Worm (Caenorhabditis elegans) whole organism, L4 larva: Measurements from ENCODE around the gene sri-31.
"Not testable (repeated sequence)": the region's sequence is repeated elsewhere in the genome, so short reads cannot be mapped to it uniquely, and the experiment has no call there.

Experiments used
- D1046.2 ChIP-seq: fragments of 200-800 bp; sonication (Bioruptor generic); IDR thresholded peaks from 2 replicates; pipeline ENCODE4 v1.3.6; 2022; ENCODE audit warnings: missing genetic modification characterization, missing compliant biosample characterization
- F26F4.8 ChIP-seq: fragments of 200-800 bp; sonication (Bioruptor generic); conservative IDR thresholded peaks from 2 replicates; pipeline ENCODE4 v1.3.6; 2022; ENCODE audit warnings: missing genetic modification characterization, missing compliant biosample characterization
- F49E8.2 ChIP-seq: sonication (generic microtip); optimal IDR thresholded peaks from 2 replicates; lab custom pipeline; 2016; ENCODE audit warnings: missing compliant biosample characterization, mild to moderate bottlenecking, missing genetic modification characterization, borderline replicate concordance
- T26A8.4 ChIP-seq: fragments of 200-800 bp; sonication (Bioruptor generic); IDR thresholded peaks from 2 replicates; pipeline ENCODE4 v1.3.6; 2022; ENCODE audit warnings: missing genetic modification characterization, missing compliant biosample characterization
- ZK337.2 ChIP-seq: fragments of 200-800 bp; sonication (Bioruptor generic); IDR thresholded peaks from 2 replicates; pipeline ENCODE4 v1.3.6; 2022; ENCODE audit warnings: missing genetic modification reagents, missing genetic modification characterization, missing compliant biosample characterization
- aha-1 ChIP-seq: fragments of 150-350 bp; peaks from one replicate; lab custom pipeline; 2014; ENCODE audit warnings: missing biosample characterization, missing genetic modification characterization
- aly-2 ChIP-seq: sonication (generic microtip); optimal IDR thresholded peaks from 2 replicates; lab custom pipeline; 2018; ENCODE audit warnings: missing biosample characterization, missing genetic modification characterization
- ama-1 ChIP-seq: fragments of 150-350 bp; optimal IDR thresholded peaks from 2 replicates; lab custom pipeline; 2014; ENCODE audit warnings: inconsistent platforms, mixed read lengths
- attf-4 ChIP-seq: sonication (generic microtip); optimal IDR thresholded peaks from 3 replicates; lab custom pipeline; 2017; ENCODE audit warnings: missing biosample characterization, missing genetic modification characterization
- ceh-20 ChIP-seq: fragments of 200-800 bp; sonication (Bioruptor generic); IDR thresholded peaks from 2 replicates; pipeline ENCODE4 v1.3.6; 2022; ENCODE audit warnings: missing genetic modification reagents, missing genetic modification characterization, missing compliant biosample characterization
- ceh-28 ChIP-seq: fragments of 150-350 bp; optimal IDR thresholded peaks from 2 replicates; lab custom pipeline; 2014; ENCODE audit warnings: missing biosample characterization, missing genetic modification reagents, missing genetic modification characterization
- ceh-62 ChIP-seq: sonication (generic microtip); optimal IDR thresholded peaks from 2 replicates; lab custom pipeline; 2017; ENCODE audit warnings: missing biosample characterization, missing genetic modification characterization
- daf-8 ChIP-seq: fragments of 200-800 bp; sonication (Bioruptor generic); IDR thresholded peaks from 2 replicates; pipeline ENCODE4 v1.3.6; 2022; ENCODE audit warnings: missing genetic modification characterization, missing compliant biosample characterization
- dmd-8 ChIP-seq: fragments of 200-800 bp; sonication (Bioruptor generic); IDR thresholded peaks from 2 replicates; pipeline ENCODE4 v1.3.6; 2022; ENCODE audit warnings: missing genetic modification characterization, missing compliant biosample characterization
- duxl-1 ChIP-seq: sonication (generic microtip); optimal IDR thresholded peaks from 2 replicates; lab custom pipeline; 2016; ENCODE audit warnings: mild to moderate bottlenecking, missing genetic modification characterization, moderate library complexity, missing compliant biosample characterization; ENCODE audit not compliant: poor library complexity
- gei-8 ChIP-seq: fragments of 200-800 bp; sonication (Bioruptor generic); optimal IDR thresholded peaks from 2 replicates; lab custom pipeline; 2018; ENCODE audit warnings: mild to moderate bottlenecking, missing genetic modification characterization, missing compliant biosample characterization
- hif-1 ChIP-seq, 2 experiments: sonication (generic microtip); optimal IDR thresholded peaks; 2 replicates each; lab custom pipeline; 2016 to 2017; ENCODE audit warnings: missing compliant biosample characterization in 2 of 2, missing genetic modification characterization in 2 of 2, missing genetic modification reagents in 2 of 2, missing genotype in 2 of 2, mild to moderate bottlenecking in 1 of 2
- jun-1 ChIP-seq: fragments of 150-350 bp; optimal IDR thresholded peaks from 2 replicates; lab custom pipeline; 2014; ENCODE audit warnings: missing biosample characterization, missing genetic modification reagents, missing genetic modification characterization
- lin-1 ChIP-seq: fragments of 200-800 bp; sonication (Bioruptor generic); IDR thresholded peaks from 2 replicates; pipeline ENCODE4 v1.3.6; 2022; ENCODE audit warnings: missing genetic modification reagents, missing genetic modification characterization, missing compliant biosample characterization
- lin-13 ChIP-seq: fragments of 150-350 bp; optimal IDR thresholded peaks from 2 replicates; lab custom pipeline; 2014; ENCODE audit warnings: missing biosample characterization, missing genetic modification reagents, missing genetic modification characterization
- lin-38 ChIP-seq: fragments of 200-800 bp; sonication (Bioruptor generic); IDR thresholded peaks from 2 replicates; pipeline ENCODE4 v1.3.6; 2022; ENCODE audit warnings: missing genetic modification reagents, missing genetic modification characterization, missing compliant biosample characterization
- madf-9 ChIP-seq: fragments of 200-800 bp; sonication (Bioruptor generic); conservative IDR thresholded peaks from 2 replicates; pipeline ENCODE4 v1.3.6; 2022; ENCODE audit warnings: missing genetic modification reagents, missing genetic modification characterization, missing compliant biosample characterization
- mdl-1 ChIP-seq, 2 experiments: fragments of 150-350 bp in 1 of 2; sonication (generic microtip) in 1 of 2; optimal IDR thresholded peaks; 2 replicates each; lab custom pipeline; 2014 to 2017; ENCODE audit warnings: missing biosample characterization in 2 of 2, missing genetic modification characterization in 2 of 2
- mep-1 ChIP-seq: fragments of 150-350 bp; sonication (generic microtip); optimal IDR thresholded peaks from 3 replicates; lab custom pipeline; 2014; ENCODE audit warnings: missing biosample characterization, missing genetic modification characterization
- mes-2 ChIP-seq: sonication (generic microtip); optimal IDR thresholded peaks from 2 replicates; lab custom pipeline; 2016; ENCODE audit warnings: missing genotype, mild to moderate bottlenecking, missing genetic modification characterization, missing compliant biosample characterization; ENCODE audit not compliant: poor library complexity, severe bottlenecking
- mxl-3 ChIP-seq: fragments of 200-800 bp; sonication (Bioruptor generic); optimal IDR thresholded peaks from 2 replicates; lab custom pipeline; 2018; ENCODE audit warnings: mild to moderate bottlenecking, missing genetic modification characterization, missing compliant biosample characterization
- nhr-102 ChIP-seq: sonication (generic microtip); optimal IDR thresholded peaks from 2 replicates; lab custom pipeline; 2016; ENCODE audit warnings: mild to moderate bottlenecking, missing genetic modification characterization, moderate library complexity, missing compliant biosample characterization
- nhr-111 ChIP-seq: fragments of 200-800 bp; sonication (Bioruptor generic); optimal IDR thresholded peaks from 2 replicates; lab custom pipeline; 2018; ENCODE audit warnings: mild to moderate bottlenecking, missing genetic modification characterization, missing compliant biosample characterization
- nhr-25 ChIP-seq: sonication (generic microtip); optimal IDR thresholded peaks from 2 replicates; lab custom pipeline; 2017; ENCODE audit warnings: missing genetic modification characterization, mild to moderate bottlenecking, missing compliant biosample characterization, antibody characterized with exemption, moderate library complexity, borderline replicate concordance; ENCODE audit not compliant: insufficient read depth
- nhr-42 ChIP-seq: fragments of 200-800 bp; sonication (Bioruptor generic); IDR thresholded peaks from 2 replicates; pipeline ENCODE4 v1.3.6; 2022; ENCODE audit warnings: missing genetic modification characterization, missing compliant biosample characterization
- nhr-48 ChIP-seq: sonication (generic microtip); optimal IDR thresholded peaks from 2 replicates; lab custom pipeline; 2016; ENCODE audit warnings: mild to moderate bottlenecking, missing genetic modification characterization, missing compliant biosample characterization
- pha-4 ChIP-seq, 2 experiments: fragments of 150-350 bp in 1 of 2; fragments of 200-800 bp in 1 of 2; sonication (Bioruptor generic) in 1 of 2; IDR thresholded peaks in 1 of 2; optimal IDR thresholded peaks in 1 of 2; 2 replicates each; pipeline versions ENCODE4 v1.3.6 to Lab custom; 2014 to 2022; ENCODE audit warnings: missing genetic modification characterization in 2 of 2, missing genetic modification reagents in 2 of 2, missing biosample characterization in 1 of 2, missing compliant biosample characterization in 1 of 2
- saeg-2 ChIP-seq: fragments of 200-800 bp; sonication (Bioruptor generic); IDR thresholded peaks from 2 replicates; pipeline ENCODE4 v1.3.6; 2022; ENCODE audit warnings: missing genetic modification reagents, missing genetic modification characterization, missing compliant biosample characterization
- set-16 ChIP-seq: fragments of 200-800 bp; sonication (Bioruptor generic); IDR thresholded peaks from 2 replicates; pipeline ENCODE4 v1.3.6; 2022; ENCODE audit warnings: missing genetic modification reagents, missing genetic modification characterization, missing compliant biosample characterization
- tag-97 ChIP-seq: fragments of 200-800 bp; sonication (Bioruptor generic); IDR thresholded peaks from 2 replicates; pipeline ENCODE4 v1.3.6; 2022; ENCODE audit warnings: missing genetic modification characterization, missing compliant biosample characterization
- tra-1 ChIP-seq: fragments of 200-800 bp; sonication (Bioruptor generic); IDR thresholded peaks from 2 replicates; pipeline ENCODE4 v1.3.6; 2022; ENCODE audit warnings: missing genetic modification reagents, missing genetic modification characterization, missing compliant biosample characterization
- unc-130 ChIP-seq: sonication (generic microtip); optimal IDR thresholded peaks from 2 replicates; lab custom pipeline; 2016; ENCODE audit warnings: missing genetic modification reagents, missing genetic modification characterization, missing compliant biosample characterization
- unc-62 ChIP-seq, 3 experiments: fragments of 150-350 bp in 1 of 3; sonication (generic microtip); optimal IDR thresholded peaks in 2 of 3; peaks in 1 of 3; 1 replicate in 1 of 3; 2 replicates in 2 of 3; lab custom pipeline; 2014 to 2017; ENCODE audit warnings: missing biosample characterization in 3 of 3, missing genetic modification characterization in 3 of 3, missing genetic modification reagents in 3 of 3, missing genotype in 1 of 3
- vab-7 ChIP-seq: fragments of 200-800 bp; sonication (Bioruptor generic); IDR thresholded peaks from 2 replicates; pipeline ENCODE4 v1.3.6; 2022; ENCODE audit warnings: missing genetic modification reagents, missing genetic modification characterization, missing compliant biosample characterization
- ztf-11 ChIP-seq: fragments of 150-350 bp; optimal IDR thresholded peaks from 2 replicates; lab custom pipeline; 2014; ENCODE audit warnings: missing biosample characterization, missing genetic modification characterization

sri-31 gene

DNA sequence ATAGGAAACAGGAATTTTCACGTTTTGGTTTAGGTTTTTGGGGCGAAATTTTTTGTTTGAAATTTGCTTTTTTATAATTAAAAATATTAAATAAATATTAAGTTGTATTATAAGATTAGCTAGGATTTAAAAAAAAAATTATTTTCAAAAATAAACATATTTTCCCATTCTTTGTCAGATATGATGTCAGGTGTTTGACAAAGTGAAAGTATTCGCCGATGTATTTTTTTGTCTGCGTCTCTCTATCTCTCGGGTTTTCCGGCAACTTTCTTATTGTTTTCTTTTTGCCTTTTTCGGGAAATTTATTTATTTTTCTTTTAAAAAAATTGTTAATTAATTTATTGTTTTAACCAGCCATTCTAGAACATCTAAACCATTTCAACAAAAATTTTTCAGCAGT, 20.4 kb upstream of the sri-31 start:
- TF ChIP-seq madf-9 (GFP tag; lab: Robert Waterston, UW) (no peak), nhr-25 (tag; lab: Kevin White, UChicago) (no peak), lin-13 (GFP tag; lab: Kevin White, UChicago) (no peak), nhr-102 (tag; lab: Kevin White, UChicago) (no peak), ztf-11 (tag; lab: Kevin White, UChicago) (no peak)

DNA sequence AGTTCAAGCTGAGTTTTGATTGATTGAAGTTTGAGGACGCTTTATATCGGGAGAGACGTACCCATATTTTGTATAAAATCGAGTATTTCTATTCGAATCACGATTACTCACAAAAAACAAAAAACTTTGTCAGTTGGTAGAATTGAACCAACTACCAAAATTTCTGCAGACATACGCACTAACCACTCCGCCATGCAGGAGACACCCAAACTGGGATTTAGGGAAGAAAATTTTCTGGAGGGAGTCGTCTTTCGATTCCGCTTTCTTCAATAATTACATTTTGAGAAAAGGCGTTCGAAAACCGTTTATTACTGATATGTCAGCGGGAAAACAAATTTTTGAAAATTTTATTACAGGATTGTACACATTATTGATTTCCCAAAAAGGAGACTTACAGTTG, 19.5 kb upstream of the sri-31 start:
- TF ChIP-seq F26F4.8 (GFP tag; lab: Robert Waterston, UW) (0 out of 2 replicates have a peak, but pooled peaks have one; percentile 17), dmd-8 (GFP tag; lab: Robert Waterston, UW) (0 out of 2 replicates have a peak, but pooled peaks have one; percentile 59), vab-7 (GFP tag; lab: Robert Waterston, UW) (0 out of 2 replicates have a peak, but pooled peaks have one; percentile 10), pha-4 (GFP tag; IDR thresholded peaks at IDR 0.05; lab: Robert Waterston, UW) (peak; percentile 45; the same call in 1 of the 2 replicates), tra-1 (GFP tag; lab: Robert Waterston, UW) (0 out of 2 replicates have a peak, but pooled peaks have one; percentile 33), lin-38 (peak; percentile 47)
- TF ChIP-seq pha-4 (tag; optimal IDR thresholded peaks at IDR 0.05; lab: Kevin White, UChicago), result not testable (repeated sequence)

DNA sequence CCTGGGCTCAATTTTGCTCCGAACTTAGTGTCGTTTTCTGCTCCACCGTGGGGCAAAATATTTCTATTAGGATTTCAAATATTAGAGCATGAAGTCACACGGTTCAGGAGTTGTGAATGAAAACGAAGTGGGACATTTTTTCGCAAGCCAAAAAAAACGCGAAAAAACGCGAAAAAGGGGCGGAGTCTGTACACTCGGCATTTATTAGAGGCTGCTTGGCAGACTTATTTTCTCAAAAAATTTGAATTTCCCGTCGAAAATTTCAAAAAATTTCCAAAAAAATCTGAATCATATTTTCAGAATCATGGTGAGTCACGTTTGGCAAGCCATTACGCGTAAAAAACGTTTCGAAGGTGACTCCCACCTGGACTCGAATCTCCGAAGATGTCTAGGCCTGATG, 18.3 kb upstream of the sri-31 start, which contains the start of gene B0454.6:
Gene B0454.6, plus strand, starts transcription at position 301 of the 400 bp plus-strand sequence.
- TF ChIP-seq ceh-20 (GFP tag; lab: Robert Waterston, UW); duxl-1 (tag; lab: Kevin White, UChicago); lin-1 (GFP tag; lab: Robert Waterston, UW): not testable (repeated sequence)

DNA sequence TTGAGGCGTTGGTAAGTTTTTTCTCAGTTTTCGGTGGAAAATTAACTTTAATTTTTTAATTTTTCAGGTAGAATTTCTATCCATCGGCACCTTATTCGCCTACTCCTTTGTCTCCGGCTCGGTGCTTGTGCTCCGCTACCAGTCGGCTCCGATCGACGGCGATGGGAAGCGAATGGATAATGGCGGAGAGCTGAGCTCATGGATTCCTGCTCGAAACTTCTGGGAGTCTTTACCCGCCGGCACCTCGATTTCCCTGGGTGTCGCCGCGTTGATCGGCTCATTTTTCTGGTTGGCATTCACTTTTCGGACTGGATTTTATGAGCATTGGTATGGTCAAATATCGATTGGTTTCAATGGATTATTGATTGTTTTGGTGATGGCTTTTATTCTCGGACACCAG, 15.9 kb upstream of the sri-31 start:
- TF ChIP-seq set-16 (GFP tag; lab: Robert Waterston, UW) (peak; percentile 75), F49E8.2 (tag; lab: Kevin White, UChicago) (no peak), ceh-28 (peak; percentile 55)

DNA sequence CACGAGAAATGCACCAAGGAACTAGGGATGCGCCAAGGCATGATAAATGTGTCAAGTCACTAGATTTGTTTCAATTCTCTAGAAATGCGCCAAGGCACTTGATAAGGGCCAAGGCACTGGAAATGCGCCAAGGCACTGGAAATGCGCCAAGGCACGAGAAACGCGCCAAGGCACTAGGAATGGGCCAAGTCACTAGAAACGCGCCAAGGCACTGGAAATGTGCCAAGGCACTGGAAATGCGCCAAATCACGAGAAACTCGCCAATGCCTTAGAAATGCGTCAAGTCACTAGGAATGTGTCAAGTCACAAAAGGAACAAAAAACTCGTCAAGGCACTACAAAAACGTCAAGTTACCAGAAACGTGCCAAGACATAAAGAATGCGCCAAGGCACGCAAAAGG, 14.5 kb upstream of the sri-31 start:
- TF ChIP-seq mes-2 (no peak), saeg-2 (no peak), duxl-1 (tag; lab: Kevin White, UChicago) (no peak), tra-1 (GFP tag; lab: Robert Waterston, UW) (0 out of 2 replicates have a peak, but pooled peaks have one; percentile 16), mdl-1 (tag; optimal IDR thresholded peaks at IDR 0.05; lab: Kevin White, UChicago) (no peak), nhr-42 (GFP tag; lab: Robert Waterston, UW) (no peak), D1046.2 (GFP tag; lab: Robert Waterston, UW) (no peak), aly-2 (tag; lab: Kevin White, UChicago) (no peak), unc-62 (GFP tag; optimal IDR thresholded peaks at IDR 0.05 in 1 of 2; lab: Kevin White, UChicago) (no peak), unc-62 (tag; optimal IDR thresholded peaks at IDR 0.05; lab: Kevin White, UChicago) (no peak), jun-1 (tag; lab: Kevin White, UChicago) (no peak), unc-130 (GFP tag; lab: Kevin White, UChicago) (no peak), nhr-48 (tag; lab: Kevin White, UChicago) (no peak), T26A8.4 (GFP tag; lab: Robert Waterston, UW) (no peak), ceh-28 (no peak), ZK337.2 (0 out of 2 replicates have a peak, but pooled peaks have one; percentile 10), aha-1 (peak; percentile 81), mep-1 (tag; lab: Kevin White, UChicago) (no peak), hif-1 (tag; optimal IDR thresholded peaks at IDR 0.05; lab: Kevin White, UChicago) (no peak), F49E8.2 (tag; lab: Kevin White, UChicago) (no peak), ama-1 (lab: Kevin White, UChicago) (no peak), ceh-20 (GFP tag; lab: Robert Waterston, UW) (peak; percentile 23; the same call in 1 of the 2 replicates), nhr-111 (GFP tag; lab: Kevin White, UChicago) (no peak), mxl-3 (GFP tag; lab: Kevin White, UChicago) (no peak), daf-8 (no peak), lin-38 (peak; percentile 45), ceh-62 (tag; lab: Kevin White, UChicago) (no peak), tag-97 (GFP tag; lab: Robert Waterston, UW) (no peak), attf-4 (tag; lab: Kevin White, UChicago) (no peak), gei-8 (no peak)
